Worm (Caenorhabditis elegans) whole organism, early embryonic: Measurements from ENCODE around the gene C34F6.9.

Experiments used
- B0310.2 ChIP-seq: sonication (generic microtip); optimal IDR thresholded peaks from 2 replicates; lab custom pipeline; 2016; ENCODE audit warnings: mild to moderate bottlenecking, missing genetic modification characterization, missing compliant biosample characterization
- F13C5.2 ChIP-seq: sonication (generic microtip); optimal IDR thresholded peaks from 2 replicates; lab custom pipeline; 2017; ENCODE audit warnings: mild to moderate bottlenecking, missing genetic modification characterization, inconsistent platforms, missing compliant biosample characterization
- aly-1 ChIP-seq: sonication (generic microtip); optimal IDR thresholded peaks from 2 replicates; lab custom pipeline; 2016; ENCODE audit warnings: missing genetic modification characterization, missing compliant biosample characterization
- ama-1 ChIP-seq: fragments of 150-350 bp; optimal IDR thresholded peaks from 2 replicates; lab custom pipeline; 2014
- ceh-13 ChIP-seq: fragments of 200-800 bp; sonication (Bioruptor generic); optimal IDR thresholded peaks from 2 replicates; lab custom pipeline; 2018; ENCODE audit warnings: mild to moderate bottlenecking, missing genetic modification characterization, missing compliant biosample characterization
- ceh-36 ChIP-seq: sonication (generic microtip); optimal IDR thresholded peaks from 2 replicates; lab custom pipeline; 2016; ENCODE audit warnings: missing genetic modification characterization, inconsistent platforms, missing compliant biosample characterization
- ets-7 ChIP-seq: sonication (generic microtip); optimal IDR thresholded peaks from 2 replicates; lab custom pipeline; 2016; ENCODE audit warnings: missing genotype, missing genetic modification characterization, missing compliant biosample characterization
- flt-1 ChIP-seq: fragments of 200-800 bp; sonication (Bioruptor generic); IDR thresholded peaks from 2 replicates; pipeline ENCODE4 v1.3.6; 2022; ENCODE audit warnings: missing genetic modification characterization, missing compliant biosample characterization
- hmbx-1 ChIP-seq: sonication (generic microtip); optimal IDR thresholded peaks from 2 replicates; lab custom pipeline; 2016; ENCODE audit warnings: mild to moderate bottlenecking, missing genetic modification characterization, missing compliant biosample characterization
- hmg-4 ChIP-seq: fragments of 200-800 bp; sonication (Bioruptor generic); optimal IDR thresholded peaks from 2 replicates; lab custom pipeline; 2018; ENCODE audit warnings: mild to moderate bottlenecking, missing genetic modification characterization, missing compliant biosample characterization
- hnd-1 ChIP-seq: sonication (generic microtip); optimal IDR thresholded peaks from 2 replicates; lab custom pipeline; 2016; ENCODE audit warnings: missing genetic modification characterization, missing compliant biosample characterization
- pes-1 ChIP-seq: fragments of 200-800 bp; sonication (Bioruptor generic); IDR thresholded peaks from 2 replicates; pipeline ENCODE4 v1.3.6; 2022; ENCODE audit warnings: missing genetic modification reagents, missing genetic modification characterization, missing compliant biosample characterization
- scrt-1 ChIP-seq: fragments of 200-800 bp; sonication (Bioruptor generic); IDR thresholded peaks from 2 replicates; pipeline ENCODE4 v1.3.6; 2022; ENCODE audit warnings: missing genetic modification characterization, missing compliant biosample characterization
- sea-1 ChIP-seq: fragments of 200-800 bp; sonication (Bioruptor generic); conservative IDR thresholded peaks from 2 replicates; pipeline ENCODE4 v1.3.6; 2022; ENCODE audit warnings: missing genetic modification characterization, missing compliant biosample characterization
- tbx-11 ChIP-seq: fragments of 200-800 bp; sonication (Bioruptor generic); IDR thresholded peaks from 2 replicates; pipeline ENCODE4 v1.3.6; 2022; ENCODE audit warnings: missing genetic modification characterization, missing compliant biosample characterization
- tbx-37 ChIP-seq: fragments of 200-800 bp; sonication (Bioruptor generic); conservative IDR thresholded peaks from 2 replicates; pipeline ENCODE4 v1.3.6; 2022; ENCODE audit warnings: missing genetic modification reagents, missing genetic modification characterization, missing compliant biosample characterization
- tra-4 ChIP-seq: sonication (generic microtip); optimal IDR thresholded peaks from 2 replicates; lab custom pipeline; 2017; ENCODE audit warnings: missing genetic modification characterization, missing compliant biosample characterization

The C34F6.9 gene

DNA sequence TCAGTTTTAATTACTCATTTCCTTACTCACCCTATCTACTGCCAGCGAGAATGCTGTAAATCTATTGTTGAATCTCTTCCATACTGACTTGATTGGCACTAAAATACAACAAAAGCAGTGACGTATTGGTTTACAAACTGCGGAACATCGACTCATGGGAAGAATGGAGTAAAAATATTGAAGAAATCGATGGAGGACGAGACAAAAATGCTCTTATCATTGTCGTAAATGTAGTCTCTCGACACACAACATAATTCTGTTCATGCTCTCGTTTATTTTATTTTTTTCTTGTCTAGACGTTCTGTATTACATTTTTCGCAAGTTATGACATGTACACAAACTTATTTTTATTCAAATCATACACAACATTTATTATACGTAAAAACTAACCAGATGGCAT is 18.7 kb downstream of the C34F6.9 start, which contains the start of gene C34F6.11:
C34F6.11 (minus strand) TSS at position 160 of the 400 bp plus-strand sequence.
- TF ChIP-seq hmbx-1 (tag; lab: Kevin White, UChicago) (no peak), tbx-11 (GFP tag; lab: Robert Waterston, UW) (no peak), tbx-37 (no peak), tra-4 (no peak), aly-1 (tag; lab: Kevin White, UChicago) (no peak), hmg-4 (GFP tag; lab: Kevin White, UChicago) (no peak), ets-7 (tag; lab: Kevin White, UChicago) (no peak), ama-1 (lab: Kevin White, UChicago) (no peak), F13C5.2 (tag; lab: Kevin White, UChicago) (no peak), ceh-36 (tag; lab: Kevin White, UChicago) (no peak), flt-1 (no peak), ceh-13 (no peak)

- no peak for TF ChIP-seq ceh-13
- no peak for TF ChIP-seq tbx-37
- TF ChIP-seq scrt-1 (GFP tag; lab: Robert Waterston, UW) = no peak
Observed at ce11 chrX:11201165-11201564, 21.3 kb downstream of the C34F6.9 start, which contains the start of gene col-179. Gene col-179, plus strand, starts transcription at chrX:11201465.

DNA sequence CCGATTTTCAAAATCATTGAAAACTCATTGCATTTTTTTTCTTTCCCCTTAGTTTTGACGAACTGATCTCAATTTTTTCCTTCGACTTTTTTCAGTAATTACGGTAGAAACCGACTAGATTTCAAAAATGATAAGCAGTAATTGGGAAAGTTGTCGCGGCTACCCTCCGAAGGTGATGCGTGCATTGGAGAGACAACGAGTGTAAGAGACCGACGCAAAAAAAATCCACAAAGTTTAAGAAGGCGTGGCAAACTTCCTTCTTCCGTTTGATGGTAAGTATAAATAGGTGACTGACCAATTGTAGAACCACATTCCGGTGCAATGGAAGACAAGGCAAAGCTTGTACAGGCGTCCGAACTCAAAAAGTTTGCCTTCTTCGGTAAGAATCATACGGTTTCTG is 23.3 kb downstream of the C34F6.9 start, which contains the start of gene col-178:
col-178 (plus strand) TSS at position 301 of the 400 bp plus-strand sequence.
- TF ChIP-seq scrt-1 (GFP tag; lab: Robert Waterston, UW) = no peak
- no peak for TF ChIP-seq tra-4
- TF ChIP-seq pes-1 (GFP tag; lab: Robert Waterston, UW) = no peak
- no peak for TF ChIP-seq ceh-36 (tag; lab: Kevin White, UChicago)
- TF ChIP-seq flt-1 = no peak
- TF ChIP-seq ama-1 (lab: Kevin White, UChicago) = no peak
- no peak for TF ChIP-seq F13C5.2 (tag; lab: Kevin White, UChicago)
- no peak for TF ChIP-seq hmbx-1 (tag; lab: Kevin White, UChicago)

ce11 chrX:11196741-11197140 is 25.7 kb downstream of the C34F6.9 start, which contains the start of gene C34F6.1:
Gene C34F6.1, minus strand, starts transcription at chrX:11196841.
- TF ChIP-seq hnd-1 (tag; lab: Kevin White, UChicago) (no peak), hmbx-1 (tag; lab: Kevin White, UChicago) (no peak), B0310.2 (tag; lab: Kevin White, UChicago) (no peak), hmg-4 (GFP tag; lab: Kevin White, UChicago) (no peak), tra-4 (no peak), ceh-36 (tag; lab: Kevin White, UChicago) (no peak), ceh-13 (no peak), scrt-1 (GFP tag; lab: Robert Waterston, UW) (no peak), tbx-11 (GFP tag; lab: Robert Waterston, UW) (no peak), aly-1 (tag; lab: Kevin White, UChicago) (no peak), pes-1 (GFP tag; lab: Robert Waterston, UW) (no peak), tbx-37 (no peak), ama-1 (lab: Kevin White, UChicago) (no peak), ets-7 (tag; lab: Kevin White, UChicago) (no peak), flt-1 (no peak), F13C5.2 (tag; lab: Kevin White, UChicago) (no peak), sea-1 (GFP tag; lab: Robert Waterston, UW) (no peak)

DNA sequence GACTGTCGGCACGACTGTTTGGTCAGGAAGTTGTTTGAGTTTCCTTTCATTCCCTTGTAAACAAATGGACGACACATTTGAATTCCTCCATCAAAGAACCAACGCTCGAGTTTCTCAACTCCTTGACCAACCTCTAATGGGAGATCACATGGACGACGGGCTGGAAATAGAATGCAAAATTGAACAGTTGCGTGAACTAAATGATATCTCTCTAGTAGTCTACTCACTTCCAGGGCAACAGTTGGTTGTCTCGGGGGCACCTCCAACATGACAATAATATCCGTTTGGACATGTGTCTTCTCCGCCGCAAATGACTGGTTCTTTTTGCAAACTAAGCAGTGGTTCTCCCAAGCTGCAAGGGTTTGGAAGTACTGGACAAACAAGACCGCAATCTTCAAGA is 28.8 kb downstream of the C34F6.9 start:
- TF ChIP-seq tbx-11 (GFP tag; lab: Robert Waterston, UW) (no peak), aly-1 (tag; lab: Kevin White, UChicago) (no peak), ceh-36 (tag; lab: Kevin White, UChicago) (no peak), tbx-37 (no peak), flt-1 (no peak), tra-4 (no peak), hmbx-1 (tag; lab: Kevin White, UChicago) (no peak)

- TF ChIP-seq tbx-37 = no peak
Observed at ce11 chrX:11190443-11190842, 32.0 kb downstream of the C34F6.9 start.

- TF ChIP-seq ama-1 (lab: Kevin White, UChicago) = no peak
- TF ChIP-seq tbx-37 = no peak
- no peak for TF ChIP-seq ceh-13
Observed at ce11 chrX:11189515-11189914, 32.9 kb downstream of the C34F6.9 start, which contains the start of gene F13D2.1. Gene F13D2.1, minus strand, starts transcription at chrX:11189615.

DNA sequence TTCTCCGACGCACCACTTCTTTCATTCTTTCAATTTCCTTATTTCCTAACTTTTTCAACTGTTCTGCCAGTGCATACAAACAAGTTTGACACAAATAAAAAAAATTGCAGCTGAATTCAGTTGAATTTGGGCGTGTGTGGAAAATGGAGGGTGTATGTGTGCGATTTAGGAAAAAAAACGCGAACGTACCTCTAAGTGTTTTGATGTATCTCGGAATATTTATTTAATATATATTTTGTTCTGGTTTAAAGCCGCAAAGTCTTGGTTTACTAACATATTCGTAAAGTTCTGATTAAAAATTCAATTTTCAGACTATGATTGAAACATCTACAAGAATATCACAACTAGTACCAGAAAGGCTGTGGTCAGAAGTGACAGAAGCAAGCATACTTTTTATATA is 36.9 kb downstream of the C34F6.9 start, which contains the start of gene gnrr-7:
gnrr-7 (plus strand) TSS at position 301 of the 400 bp plus-strand sequence.
- TF ChIP-seq scrt-1 (GFP tag; lab: Robert Waterston, UW) (no peak), flt-1 (no peak), F13C5.2 (tag; lab: Kevin White, UChicago) (no peak), tbx-37 (no peak)

- no peak for TF ChIP-seq sea-1 (GFP tag; lab: Robert Waterston, UW)
- TF ChIP-seq tra-4 = no peak
- no peak for TF ChIP-seq ceh-36 (tag; lab: Kevin White, UChicago)
- TF ChIP-seq pes-1 (GFP tag; lab: Robert Waterston, UW) = no peak
- TF ChIP-seq ceh-13 = no peak
- TF ChIP-seq hmg-4 (GFP tag; lab: Kevin White, UChicago) = no peak
- TF ChIP-seq B0310.2 (tag; lab: Kevin White, UChicago) = no peak
- no peak for TF ChIP-seq scrt-1 (GFP tag; lab: Robert Waterston, UW)
- TF ChIP-seq tbx-11 (GFP tag; lab: Robert Waterston, UW) = no peak
- no peak for TF ChIP-seq hmbx-1 (tag; lab: Kevin White, UChicago)
- no peak for TF ChIP-seq tbx-37
- TF ChIP-seq aly-1 (tag; lab: Kevin White, UChicago) = no peak
Observed at ce11 chrX:11178599-11178998, 43.8 kb downstream of the C34F6.9 start, which contains the start of gene gnrr-6. Gene gnrr-6, plus strand, starts transcription at chrX:11178899.
